Worm (Caenorhabditis elegans): Measurements from ENCODE around the gene srw-66.

Gene srw-66

DNA sequence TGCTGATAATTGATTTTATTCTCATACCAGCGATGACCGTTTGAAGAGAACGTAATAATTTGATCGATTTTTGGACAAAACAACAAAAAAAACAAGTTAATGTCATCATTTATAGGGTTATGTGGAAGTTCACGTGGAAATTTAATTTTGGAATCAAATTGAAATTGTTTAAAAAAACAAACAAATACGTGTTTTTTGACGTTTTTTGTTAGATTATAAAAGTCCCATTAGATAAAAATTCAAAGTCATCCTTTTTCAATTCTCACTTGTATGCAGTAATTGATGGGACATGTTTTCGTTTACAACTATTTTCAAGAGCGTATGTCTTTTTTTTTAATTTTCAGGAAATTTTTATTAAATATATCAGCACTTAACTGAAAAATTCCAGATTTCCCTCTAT lies 13.8 kb upstream of the srw-66 start, which contains the start of the genes Y57G7A.6 and Y57G7A.3:
TSS of gene Y57G7A.6 (minus strand) at position 101 of the 400 bp plus-strand sequence.
TSS of gene Y57G7A.3 (plus strand) at position 269 of the 400 bp plus-strand sequence.
- TF ChIP-seq lsy-2 (tag; optimal IDR thresholded peaks at IDR 0.05): no peak

ce11 chrII:1284985-1285384 lies 13.3 kb upstream of the srw-66 start:
- TF ChIP-seq ZK546.5 (tag; optimal IDR thresholded peaks at IDR 0.05): no peak
- peak; percentile 18; the same call in 1 of the 2 replicates for TF ChIP-seq set-16 (GFP tag; IDR thresholded peaks at IDR 0.05)

- TF ChIP-seq aha-1 (tag): peak; percentile 18
Measured at ce11 chrII:1278350-1278749, 6.6 kb upstream of the srw-66 start, which contains the start of gene srz-63. Gene srz-63 (plus strand): TSS chrII:1278650.

ce11 chrII:1276778-1277177 lies 5.1 kb upstream of the srw-66 start, which contains the start of gene Y57G7A.11:
Gene Y57G7A.11 (minus strand): TSS chrII:1276878.
- TF ChIP-seq tag-97 (GFP tag; IDR thresholded peaks at IDR 0.05) (no peak), nhr-25 (tag; optimal IDR thresholded peaks at IDR 0.05; ENCODE audit: borderline replicate concordance, insufficient read depth) (no peak), daf-16 (GFP tag; optimal IDR thresholded peaks at IDR 0.05) (no peak), daf-16 (tag; optimal IDR thresholded peaks at IDR 0.05) (no peak), dpl-1 (GFP tag; optimal IDR thresholded peaks at IDR 0.05) (no peak)

DNA sequence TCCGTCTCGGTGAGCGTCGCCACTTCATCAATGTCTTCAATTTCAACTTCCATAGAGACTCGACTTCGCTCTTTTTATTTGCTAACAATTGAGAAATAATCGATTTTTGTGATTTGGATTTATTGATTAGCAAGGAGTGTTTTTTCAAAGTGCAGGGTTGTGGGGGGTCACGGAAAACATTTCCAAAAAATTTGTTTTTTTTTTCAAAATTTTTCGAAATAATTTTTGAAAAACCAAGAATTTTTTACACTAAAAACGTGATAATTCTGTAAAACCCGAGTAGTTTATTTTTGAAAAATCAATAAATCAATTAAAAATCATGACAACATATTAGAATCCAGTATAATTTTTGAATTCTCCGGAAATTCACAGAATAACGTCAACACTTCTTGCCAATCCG lies 3.7 kb upstream of the srw-66 start, which contains the start of gene Y57G7A.5:
TSS of gene Y57G7A.5 (minus strand) at position 101 of the 400 bp plus-strand sequence.
- TF ChIP-seq lin-29 (GFP tag; IDR thresholded peaks at IDR 0.05): no peak
- no peak for TF ChIP-seq nhr-28 (tag; optimal IDR thresholded peaks at IDR 0.05)
- no peak for TF ChIP-seq lin-39 (tag; optimal IDR thresholded peaks at IDR 0.05)
- no peak for TF ChIP-seq set-16 (GFP tag; IDR thresholded peaks at IDR 0.05)
- no peak for TF ChIP-seq F10B5.3 (tag; optimal IDR thresholded peaks at IDR 0.05)
- no peak for TF ChIP-seq ztf-7 (tag; optimal IDR thresholded peaks at IDR 0.05)

DNA sequence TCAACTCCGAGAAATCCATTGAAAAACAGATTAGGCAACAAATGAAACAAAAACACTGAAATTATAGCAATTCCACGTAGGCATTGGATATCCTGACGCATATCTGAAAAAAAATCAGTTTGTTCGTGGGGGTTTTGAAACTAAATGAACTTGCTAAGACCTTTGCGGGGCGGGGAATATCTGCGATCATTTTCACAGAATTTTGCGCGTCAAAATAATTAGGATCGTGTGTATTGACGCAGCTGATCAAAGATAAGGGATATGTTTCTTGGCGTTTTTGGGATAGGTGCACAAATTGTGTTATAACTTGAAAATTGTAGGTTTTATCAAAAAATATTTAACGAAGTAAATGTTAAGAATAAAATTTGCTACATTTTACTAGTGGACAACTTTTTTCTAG lies 4.9 kb downstream of the srw-66 start, which contains the start of gene oac-30:
TSS of gene oac-30 (minus strand) at position 101 of the 400 bp plus-strand sequence.
- TF ChIP-seq ztf-11 (tag; optimal IDR thresholded peaks at IDR 0.05) (no peak), mxl-2 (GFP tag; conservative IDR thresholded peaks at IDR 0.05) (no peak), nhr-111 (GFP tag; optimal IDR thresholded peaks at IDR 0.05) (no peak), daf-8 (GFP tag; IDR thresholded peaks at IDR 0.05) (no peak), nhr-25 (tag; optimal IDR thresholded peaks at IDR 0.05; ENCODE audit: borderline replicate concordance, insufficient read depth) (no peak), R02D3.7 (tag; optimal IDR thresholded peaks at IDR 0.05) (no peak)

DNA sequence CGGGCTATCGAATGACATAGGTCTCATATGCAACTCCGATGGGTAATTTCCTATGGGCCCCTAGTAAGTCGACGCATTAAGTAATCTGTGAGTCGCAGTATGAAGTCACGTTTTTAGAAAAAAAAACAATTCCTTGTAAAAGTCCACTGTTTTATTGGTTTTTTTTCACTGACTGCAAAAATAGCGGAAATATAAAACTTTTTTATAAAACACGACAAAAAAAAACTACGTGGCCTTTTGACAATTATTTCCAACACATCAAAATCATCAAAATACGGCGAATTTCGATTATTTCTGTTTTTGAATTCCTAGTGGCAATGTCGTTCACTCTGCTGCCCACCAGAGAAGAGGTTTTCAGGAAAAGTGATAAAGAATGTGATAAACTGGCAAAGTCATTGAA lies 13.1 kb downstream of the srw-66 start, which contains the start of gene clpr-2:
TSS of gene clpr-2 (plus strand) at position 301 of the 400 bp plus-strand sequence.
- TF ChIP-seq nhr-25 (tag; optimal IDR thresholded peaks at IDR 0.05; ENCODE audit: borderline replicate concordance, insufficient read depth) (no peak), ztf-7 (tag; optimal IDR thresholded peaks at IDR 0.05) (no peak), ceh-20 (GFP tag; IDR thresholded peaks at IDR 0.05) (no peak), spr-3 (GFP tag; optimal IDR thresholded peaks at IDR 0.05) (no peak), ces-1 (GFP tag; optimal IDR thresholded peaks at IDR 0.05) (no peak), mxl-3 (GFP tag; optimal IDR thresholded peaks at IDR 0.05) (no peak), arid-1 (GFP tag; conservative IDR thresholded peaks at IDR 0.05) (no peak), nhr-11 (tag; optimal IDR thresholded peaks at IDR 0.05) (no peak), set-16 (GFP tag; IDR thresholded peaks at IDR 0.05) (no peak), R02D3.7 (tag; optimal IDR thresholded peaks at IDR 0.05) (no peak), F37D6.2 (tag; optimal IDR thresholded peaks at IDR 0.05) (no peak), aly-2 (tag; optimal IDR thresholded peaks at IDR 0.05) (no peak), ZK546.5 (tag; optimal IDR thresholded peaks at IDR 0.05) (no peak), egl-27 (tag; optimal IDR thresholded peaks at IDR 0.05) (no peak), lin-1 (GFP tag; IDR thresholded peaks at IDR 0.05) (no peak), F26F4.8 (GFP tag; conservative IDR thresholded peaks at IDR 0.05) (no peak), zip-2 (tag; optimal IDR thresholded peaks at IDR 0.05) (no peak)
